Worm (Caenorhabditis elegans): ENCODE results near the gene T16G1.18.
A peak's percentile ranks its signal among the peaks of the same experiment; 100 is the strongest.

- TF ChIP-seq gmeb-2 (tag; optimal IDR thresholded peaks at IDR 0.05): no peak
- no peak for TF ChIP-seq eyg-1 (tag; optimal IDR thresholded peaks at IDR 0.05)
- no peak for TF ChIP-seq ceh-22 (tag; optimal IDR thresholded peaks at IDR 0.05)
- no peak for TF ChIP-seq ref-2 (tag; optimal IDR thresholded peaks at IDR 0.05)
- TF ChIP-seq ceh-30 (tag; optimal IDR thresholded peaks at IDR 0.05): no peak
- TF ChIP-seq dmd-4 (tag; optimal IDR thresholded peaks at IDR 0.05; ENCODE audit: borderline replicate concordance): no peak
- TF ChIP-seq fkh-10 (GFP tag; optimal IDR thresholded peaks at IDR 0.05): no peak
- TF ChIP-seq nfya-1 (tag; optimal IDR thresholded peaks at IDR 0.05): no peak
- no peak for TF ChIP-seq pat-9 (tag; optimal IDR thresholded peaks at IDR 0.05)
- no peak for TF ChIP-seq elt-4 (tag; optimal IDR thresholded peaks at IDR 0.05)
- no peak for TF ChIP-seq npax-4 (tag; optimal IDR thresholded peaks at IDR 0.05)
- peak; percentile 10 for TF ChIP-seq ceh-2 (tag; optimal IDR thresholded peaks at IDR 0.05)
- TF ChIP-seq ets-4 (tag; optimal IDR thresholded peaks at IDR 0.05): peak; percentile 1
Observed at ce11 chrV:12952287-12952686, 1.2 kb downstream of the T16G1.18 start, which contains the start of gene pqn-68.
